Fruit fly (Drosophila melanogaster) whole organism, embryonic: Measurements from ENCODE around the gene Claspin.
A peak's percentile ranks its signal among the peaks of the same experiment; 100 is the strongest.

Experiments used
- Blimp-1 ChIP-seq: fragments of 200-800 bp; sonication (Bioruptor generic); optimal IDR thresholded peaks from 3 replicates; lab custom pipeline; 2018; ENCODE audit warnings: missing biosample characterization, missing genetic modification characterization, mild to moderate bottlenecking, moderate library complexity, missing genetic modification reagents
- CG10462 ChIP-seq: fragments of 200-800 bp; sonication (Bioruptor generic); optimal IDR thresholded peaks from 2 replicates; lab custom pipeline; 2016; ENCODE audit warnings: missing biosample characterization, missing genetic modification characterization
- CG12104 ChIP-seq: fragments of 200-800 bp; sonication (Bioruptor generic); optimal IDR thresholded peaks from 3 replicates; lab custom pipeline; 2016; ENCODE audit warnings: missing biosample characterization, missing genetic modification characterization
- CG12659 ChIP-seq: fragments of 200-800 bp; sonication (Bioruptor generic); optimal IDR thresholded peaks from 3 replicates; lab custom pipeline; 2017; ENCODE audit warnings: mild to moderate bottlenecking, missing biosample characterization, missing genetic modification reagents, missing genetic modification characterization
- CG13894 ChIP-seq: fragments of 200-800 bp; sonication (Bioruptor generic); optimal IDR thresholded peaks from 3 replicates; lab custom pipeline; 2018; ENCODE audit warnings: missing biosample characterization, mild to moderate bottlenecking, missing genetic modification characterization, moderate library complexity
- CG14710 ChIP-seq: fragments of 200-800 bp; sonication (Bioruptor generic); optimal IDR thresholded peaks from 3 replicates; lab custom pipeline; 2019; ENCODE audit warnings: missing biosample characterization, mild to moderate bottlenecking, missing genetic modification characterization, moderate library complexity
- CG15514 ChIP-seq: fragments of 200-800 bp; sonication (Bioruptor generic); optimal IDR thresholded peaks from 3 replicates; lab custom pipeline; 2017; ENCODE audit warnings: missing biosample characterization, missing genetic modification characterization, mild to moderate bottlenecking, moderate library complexity, missing genetic modification reagents
- CG15601 ChIP-seq: fragments of 200-800 bp; sonication (Bioruptor generic); optimal IDR thresholded peaks from 3 replicates; lab custom pipeline; 2019; ENCODE audit warnings: missing biosample characterization, mild to moderate bottlenecking, missing genetic modification characterization, moderate library complexity
- CG17802 ChIP-seq: fragments of 200-800 bp; sonication (Bioruptor generic); optimal IDR thresholded peaks from 2 replicates; lab custom pipeline; 2018; ENCODE audit warnings: missing biosample characterization, mild to moderate bottlenecking, missing genetic modification characterization, moderate library complexity
- CG17829 ChIP-seq: fragments of 200-800 bp; optimal IDR thresholded peaks from 2 replicates; lab custom pipeline; 2019; ENCODE audit warnings: missing biosample characterization, mild to moderate bottlenecking, missing genetic modification characterization, moderate library complexity
- CG1792 ChIP-seq: fragments of 200-800 bp; sonication (Bioruptor generic); optimal IDR thresholded peaks from 2 replicates; lab custom pipeline; 2016; ENCODE audit warnings: missing biosample characterization, missing genetic modification characterization
- CG3281 ChIP-seq: fragments of 200-800 bp; sonication (Bioruptor generic); optimal IDR thresholded peaks from 3 replicates; lab custom pipeline; 2017; ENCODE audit warnings: missing biosample characterization, mild to moderate bottlenecking, missing genetic modification characterization
- CG34376 ChIP-seq: fragments of 200-800 bp; sonication (Bioruptor generic); optimal IDR thresholded peaks from 2 replicates; lab custom pipeline; 2018; ENCODE audit warnings: missing biosample characterization, mild to moderate bottlenecking, missing genetic modification characterization
- CG4730 ChIP-seq: fragments of 200-800 bp; sonication (Bioruptor generic); IDR thresholded peaks from 2 replicates; pipeline ENCODE4 v1.3.6; 2022; ENCODE audit warnings: missing biosample characterization, missing genetic modification characterization
- CG7745 ChIP-seq: fragments of 200-800 bp; sonication (Bioruptor generic); optimal IDR thresholded peaks from 2 replicates; lab custom pipeline; 2018; ENCODE audit warnings: missing biosample characterization, mild to moderate bottlenecking, missing genetic modification characterization, moderate library complexity
- CHES-1-like ChIP-seq: fragments of 200-800 bp; sonication (Bioruptor generic); optimal IDR thresholded peaks from 2 replicates; lab custom pipeline; 2016; ENCODE audit warnings: missing biosample characterization, missing genetic modification characterization
- CTCF ChIP-seq: fragments of 200-800 bp; sonication (Bioruptor generic); optimal IDR thresholded peaks from 2 replicates; lab custom pipeline; 2017; ENCODE audit warnings: missing biosample characterization, mild to moderate bottlenecking, missing genetic modification characterization, moderate library complexity
- Dad ChIP-seq: fragments of 200-800 bp; sonication (Bioruptor generic); optimal IDR thresholded peaks from 3 replicates; lab custom pipeline; 2016; ENCODE audit warnings: missing biosample characterization, missing genetic modification characterization
- Dref ChIP-seq: fragments of 200-800 bp; sonication (Bioruptor generic); IDR thresholded peaks from 2 replicates; pipeline ENCODE4 v1.3.6; 2022; ENCODE audit warnings: missing biosample characterization, missing genetic modification characterization
- Elba2 ChIP-seq: fragments of 200-800 bp; sonication (Bioruptor generic); optimal IDR thresholded peaks from 3 replicates; lab custom pipeline; 2016; ENCODE audit warnings: missing biosample characterization, missing genetic modification characterization
- H2.0 ChIP-seq: fragments of 200-800 bp; sonication (Bioruptor generic); IDR thresholded peaks from 2 replicates; pipeline ENCODE4 v1.3.6; 2022; ENCODE audit warnings: missing biosample characterization, missing genetic modification characterization
- HmgD ChIP-seq: fragments of 200-800 bp; sonication (Bioruptor generic); optimal IDR thresholded peaks from 3 replicates; lab custom pipeline; 2016; ENCODE audit warnings: missing biosample characterization, missing genetic modification characterization
- Hmx ChIP-seq: fragments of 200-800 bp; sonication (Bioruptor generic); optimal IDR thresholded peaks from 2 replicates; lab custom pipeline; 2016; ENCODE audit warnings: missing biosample characterization, missing genetic modification characterization
- Lhr ChIP-seq: fragments of 200-800 bp; sonication (Bioruptor generic); optimal IDR thresholded peaks from 3 replicates; lab custom pipeline; 2017; ENCODE audit warnings: mild to moderate bottlenecking, missing biosample characterization, missing genetic modification reagents, missing genetic modification characterization
- Meics ChIP-seq: fragments of 200-800 bp; sonication (Bioruptor generic); optimal IDR thresholded peaks from 2 replicates; lab custom pipeline; 2017; ENCODE audit warnings: missing biosample characterization, mild to moderate bottlenecking, missing genetic modification characterization
- Nf-YC ChIP-seq: fragments of 200-800 bp; optimal IDR thresholded peaks from 3 replicates; lab custom pipeline; 2019; ENCODE audit warnings: missing biosample characterization, mild to moderate bottlenecking, missing genetic modification characterization, moderate library complexity
- Pdp1 ChIP-seq, 2 experiments: fragments of 200-800 bp; sonication (Bioruptor generic); optimal IDR thresholded peaks; 3 replicates each; lab custom pipeline; 2016; ENCODE audit warnings: missing biosample characterization in 2 of 2, missing genetic modification characterization in 2 of 2, mild to moderate bottlenecking in 1 of 2, moderate library complexity in 1 of 2
- Ptx1 ChIP-seq: fragments of 200-800 bp; sonication (Bioruptor generic); IDR thresholded peaks from 2 replicates; pipeline ENCODE4 v1.3.6; 2022; ENCODE audit warnings: missing biosample characterization, missing genetic modification characterization
- Sry-β ChIP-seq: fragments of 200-800 bp; sonication (Bioruptor generic); optimal IDR thresholded peaks from 2 replicates; lab custom pipeline; 2018; ENCODE audit warnings: missing biosample characterization, mild to moderate bottlenecking, missing genetic modification characterization, moderate library complexity
- Ssrp ChIP-seq: fragments of 200-800 bp; sonication (Bioruptor generic); optimal IDR thresholded peaks from 2 replicates; lab custom pipeline; 2018; ENCODE audit warnings: missing biosample characterization, mild to moderate bottlenecking, missing genetic modification characterization, moderate library complexity
- TFAM ChIP-seq: fragments of 200-800 bp; sonication (Bioruptor generic); optimal IDR thresholded peaks from 2 replicates; lab custom pipeline; 2017; ENCODE audit warnings: missing biosample characterization, missing genetic modification characterization, inconsistent platforms
- ab ChIP-seq: fragments of 200-800 bp; sonication (Bioruptor generic); optimal IDR thresholded peaks from 2 replicates; lab custom pipeline; 2016; ENCODE audit warnings: missing biosample characterization, missing genetic modification characterization
- ash1 ChIP-seq: fragments of 200-800 bp; sonication (Bioruptor generic); optimal IDR thresholded peaks from 2 replicates; lab custom pipeline; 2018; ENCODE audit warnings: missing biosample characterization, mild to moderate bottlenecking, missing genetic modification characterization
- bowl ChIP-seq: fragments of 200-800 bp; sonication (Bioruptor generic); IDR thresholded peaks from 2 replicates; pipeline ENCODE4 v1.3.6; 2022; ENCODE audit warnings: missing biosample characterization, missing genetic modification characterization
- cato ChIP-seq: fragments of 200-800 bp; sonication (Bioruptor generic); optimal IDR thresholded peaks from 2 replicates; lab custom pipeline; 2016; ENCODE audit warnings: missing biosample characterization, missing genetic modification characterization, borderline replicate concordance
- ci ChIP-seq: fragments of 200-800 bp; sonication (Bioruptor generic); IDR thresholded peaks from 3 replicates; pipeline ENCODE4 v1.3.6; 2022; ENCODE audit warnings: missing biosample characterization, missing genetic modification characterization
- crp ChIP-seq, 2 experiments: fragments of 200-800 bp; sonication (Bioruptor generic); optimal IDR thresholded peaks; 2 replicates in 1 of 2; 3 replicates in 1 of 2; lab custom pipeline; 2017; ENCODE audit warnings: missing biosample characterization in 2 of 2, missing genetic modification characterization in 2 of 2, mild to moderate bottlenecking in 1 of 2, moderate library complexity in 1 of 2
- ems ChIP-seq: fragments of 200-800 bp; sonication (Bioruptor generic); optimal IDR thresholded peaks from 3 replicates; lab custom pipeline; 2016; ENCODE audit warnings: missing biosample characterization, missing genetic modification characterization
- exex ChIP-seq: fragments of 200-800 bp; sonication (Bioruptor generic); optimal IDR thresholded peaks from 4 replicates; lab custom pipeline; 2018; ENCODE audit warnings: missing biosample characterization, mild to moderate bottlenecking, missing genetic modification characterization, moderate library complexity
- gem ChIP-seq: fragments of 200-800 bp; sonication (Bioruptor generic); optimal IDR thresholded peaks from 2 replicates; lab custom pipeline; 2019; ENCODE audit warnings: missing biosample characterization, mild to moderate bottlenecking, missing genetic modification characterization, moderate library complexity
- jumu ChIP-seq: fragments of 200-800 bp; sonication (Bioruptor generic); optimal IDR thresholded peaks from 3 replicates; lab custom pipeline; 2016; ENCODE audit warnings: missing biosample characterization, missing genetic modification characterization
- lab ChIP-seq: fragments of 200-800 bp; sonication (Bioruptor generic); optimal IDR thresholded peaks from 3 replicates; lab custom pipeline; 2017; ENCODE audit warnings: missing biosample characterization, missing genetic modification characterization, mild to moderate bottlenecking, moderate library complexity, missing genetic modification reagents
- pnt ChIP-seq: fragments of 200-800 bp; sonication (Bioruptor generic); optimal IDR thresholded peaks from 3 replicates; lab custom pipeline; 2016; ENCODE audit warnings: missing biosample characterization, missing genetic modification characterization
- rib ChIP-seq: fragments of 200-800 bp; sonication (Bioruptor generic); IDR thresholded peaks from 2 replicates; pipeline ENCODE4 v1.3.6; 2022; ENCODE audit warnings: missing biosample characterization, missing genetic modification characterization
- row ChIP-seq: fragments of 200-800 bp; sonication (Bioruptor generic); IDR thresholded peaks from 3 replicates; pipeline ENCODE4 v1.3.6; 2022; ENCODE audit warnings: missing biosample characterization, missing genetic modification characterization
- tgo ChIP-seq: fragments of 200-800 bp; sonication (Bioruptor generic); IDR thresholded peaks from 3 replicates; pipeline ENCODE4 v1.3.6; 2022; ENCODE audit warnings: missing biosample characterization, missing genetic modification characterization
- trem ChIP-seq: fragments of 200-800 bp; optimal IDR thresholded peaks from 3 replicates; lab custom pipeline; 2019; ENCODE audit warnings: missing biosample characterization, mild to moderate bottlenecking, missing genetic modification characterization, moderate library complexity
- usp ChIP-seq: fragments of >200 bp; optimal IDR thresholded peaks from 2 replicates; lab custom pipeline; 2017; ENCODE audit warnings: missing biosample characterization, missing genetic modification characterization
- wek ChIP-seq: fragments of 200-800 bp; sonication (Bioruptor generic); optimal IDR thresholded peaks from 3 replicates; lab custom pipeline; 2018; ENCODE audit warnings: missing biosample characterization, mild to moderate bottlenecking, missing genetic modification characterization, moderate library complexity
- zen ChIP-seq: fragments of 200-800 bp; sonication (Bioruptor generic); optimal IDR thresholded peaks from 3 replicates; lab custom pipeline; 2018; ENCODE audit warnings: missing biosample characterization, mild to moderate bottlenecking, missing genetic modification characterization, moderate library complexity

The Claspin gene

DNA sequence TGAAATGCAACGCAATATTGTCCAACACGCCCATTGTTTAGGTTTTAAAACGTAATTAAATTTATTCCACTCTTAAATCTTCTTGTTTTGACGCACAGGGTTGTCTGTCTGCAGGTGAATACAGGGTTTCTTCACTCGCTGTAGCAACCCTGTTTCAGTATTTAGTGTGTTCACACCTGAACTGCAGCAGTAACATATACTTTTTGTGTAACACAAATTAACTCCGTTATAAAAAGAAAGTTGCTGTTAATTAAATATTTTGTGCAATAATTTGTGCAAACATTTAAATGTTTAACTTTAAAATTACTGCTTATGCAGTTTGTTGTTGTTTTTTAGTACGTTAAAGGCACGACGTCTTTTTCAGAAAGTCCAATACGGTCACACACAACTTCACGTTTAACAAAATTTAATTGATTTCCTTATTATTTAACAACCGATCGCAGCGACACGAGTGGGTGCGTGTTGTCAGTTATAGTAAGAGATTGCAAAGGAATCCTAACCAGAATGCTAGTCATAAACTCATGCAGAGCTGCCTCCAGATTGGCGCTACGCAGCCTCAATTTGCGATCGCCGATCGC, 21.1 kb upstream of the Claspin start, which contains the start of the genes CG15012 and Fdx2 (continued):
- TF ChIP-seq CG10462 (GFP tag; lab: Kevin White, UChicago): no peak
- TF ChIP-seq CG13894 (tag; lab: Kevin White, UChicago): peak; percentile 7
- no peak for TF ChIP-seq tgo (GFP tag; lab: Robert Waterston, UW)
- TF ChIP-seq HmgD (GFP tag; lab: Kevin White, UChicago): peak; percentile 17
- TF ChIP-seq CG12659: peak; percentile 69
- no peak for TF ChIP-seq CG7745 (tag; lab: Kevin White, UChicago)
- peak; percentile 33; the same call in 1 of the 2 replicates for TF ChIP-seq Dref
- TF ChIP-seq crp (GFP tag; optimal IDR thresholded peaks at IDR 0.05; lab: Kevin White, UChicago): peak in 1 of 2 experiments; percentile 29
- TF ChIP-seq trem (tag; lab: Kevin White, UChicago): peak; percentile 80
- peak; percentile 13; the same call in 1 of the 3 replicates for TF ChIP-seq ci (GFP tag; lab: Robert Waterston, UW)
- peak; percentile 22 for TF ChIP-seq Blimp-1
- no peak for TF ChIP-seq TFAM (GFP tag; lab: Kevin White, UChicago)
- TF ChIP-seq Sry-β (GFP tag; lab: Kevin White, UChicago): no peak
- TF ChIP-seq CHES-1-like (GFP tag; lab: Kevin White, UChicago): peak; percentile 28
- peak; percentile 21 for TF ChIP-seq pnt (GFP tag; lab: Kevin White, UChicago)
- TF ChIP-seq CG34376 (GFP tag; lab: Kevin White, UChicago): peak; percentile 41
- TF ChIP-seq CG3281: peak; percentile 71
- no peak for TF ChIP-seq wek (GFP tag; lab: Kevin White, UChicago)
- peak; percentile 45 for TF ChIP-seq ems (GFP tag; lab: Kevin White, UChicago)
- TF ChIP-seq exex (tag; lab: Kevin White, UChicago): peak; percentile 19
- TF ChIP-seq usp (GFP tag; lab: Kevin White, UChicago): no peak
- no peak for TF ChIP-seq Ssrp
- no peak for TF ChIP-seq rib (GFP tag; lab: Robert Waterston, UW)
- TF ChIP-seq CTCF: peak; percentile 19
- TF ChIP-seq CG14710: peak; percentile 91
- no peak for TF ChIP-seq Meics (GFP tag; lab: Kevin White, UChicago)
- TF ChIP-seq bowl (GFP tag; lab: Robert Waterston, UW): no peak
- no peak for TF ChIP-seq Elba2
- 0 out of 2 replicates have a peak, but pooled peaks have one; percentile 6 for TF ChIP-seq Ptx1 (GFP tag; lab: Robert Waterston, UW)
- peak; percentile 86 for TF ChIP-seq CG15514 (GFP tag; lab: Kevin White, UChicago)
- TF ChIP-seq H2.0 (GFP tag; lab: Robert Waterston, UW): no peak
- TF ChIP-seq zen (tag; lab: Kevin White, UChicago): peak; percentile 61
- peak; percentile 84 for TF ChIP-seq row (GFP tag; lab: Robert Waterston, UW)
- peak in 1 of 2 experiments; percentile 82 for TF ChIP-seq Pdp1 (GFP tag; optimal IDR thresholded peaks at IDR 0.05; lab: Kevin White, UChicago)
- TF ChIP-seq Dad (GFP tag; lab: Kevin White, UChicago): peak; percentile 37
- TF ChIP-seq ab (GFP tag; lab: Kevin White, UChicago): no peak
- peak; percentile 64 for TF ChIP-seq CG17829 (tag; lab: Kevin White, UChicago)
- no peak for TF ChIP-seq CG1792
- TF ChIP-seq lab (GFP tag; lab: Kevin White, UChicago): no peak
- peak; percentile 46 for TF ChIP-seq Lhr (GFP tag; lab: Kevin White, UChicago)
- TF ChIP-seq CG15601 (tag; lab: Kevin White, UChicago): peak; percentile 52
- TF ChIP-seq CG17802 (tag; lab: Kevin White, UChicago): peak; percentile 88
- TF ChIP-seq CG4730 (GFP tag; lab: Robert Waterston, UW): no peak
- TF ChIP-seq gem (tag; lab: Kevin White, UChicago): no peak
- TF ChIP-seq Hmx (GFP tag; lab: Kevin White, UChicago): no peak
- TF ChIP-seq CG12104 (GFP tag; lab: Kevin White, UChicago): peak; percentile 10
- TF ChIP-seq jumu (GFP tag; lab: Kevin White, UChicago): peak; percentile 43
- TF ChIP-seq ash1 (GFP tag; lab: Kevin White, UChicago): no peak
- TF ChIP-seq cato (GFP tag; lab: Kevin White, UChicago): no peak
- TF ChIP-seq Nf-YC: peak; percentile 19
